Worm (Caenorhabditis elegans) whole organism, L1 larva: ENCODE data around the gene nhr-153.

Experiments used
- aha-1 ChIP-seq: fragments of 150-350 bp; optimal IDR thresholded peaks from 2 replicates; lab custom pipeline; 2014; ENCODE audit warnings: missing biosample characterization, missing genetic modification characterization
- ceh-82 ChIP-seq, 3 experiments: fragments of 150-350 bp in 1 of 3; sonication (generic microtip) in 2 of 3; optimal IDR thresholded peaks; 2 replicates each; lab custom pipeline; 2014 to 2017; ENCODE audit warnings: missing biosample characterization in 3 of 3, missing genetic modification characterization in 3 of 3
- dpl-1 ChIP-seq, 3 experiments: fragments of 150-350 bp in 2 of 3; sonication (generic microtip) in 1 of 3; optimal IDR thresholded peaks; 2 replicates each; lab custom pipeline; 2014 to 2017; ENCODE audit warnings: missing biosample characterization in 3 of 3, missing genetic modification characterization in 3 of 3, missing genetic modification reagents in 3 of 3
- lin-13 ChIP-seq: fragments of 150-350 bp; optimal IDR thresholded peaks from 2 replicates; lab custom pipeline; 2014; ENCODE audit warnings: missing biosample characterization, missing genetic modification reagents, missing genetic modification characterization
- nhr-11 ChIP-seq: fragments of 150-350 bp; optimal IDR thresholded peaks from 2 replicates; lab custom pipeline; 2014; ENCODE audit warnings: missing biosample characterization, missing genetic modification characterization
- nhr-237 ChIP-seq: fragments of 150-350 bp; optimal IDR thresholded peaks from 2 replicates; lab custom pipeline; 2014; ENCODE audit warnings: missing biosample characterization, missing genetic modification characterization
- rnt-1 ChIP-seq: sonication (generic microtip); optimal IDR thresholded peaks from 2 replicates; lab custom pipeline; 2016; ENCODE audit warnings: mild to moderate bottlenecking, missing genetic modification characterization, moderate library complexity, missing compliant biosample characterization
- skn-1 ChIP-seq: fragments of 150-350 bp; optimal IDR thresholded peaks from 2 replicates; lab custom pipeline; 2014; ENCODE audit warnings: missing biosample characterization, missing genetic modification characterization
- snpc-4 ChIP-seq: fragments of 150-350 bp; optimal IDR thresholded peaks from 2 replicates; lab custom pipeline; 2014; ENCODE audit warnings: missing biosample characterization, missing genetic modification characterization
- unc-62 ChIP-seq: fragments of 150-350 bp; optimal IDR thresholded peaks from 2 replicates; lab custom pipeline; 2014; ENCODE audit warnings: missing biosample characterization, missing genetic modification reagents, missing genetic modification characterization

DNA sequence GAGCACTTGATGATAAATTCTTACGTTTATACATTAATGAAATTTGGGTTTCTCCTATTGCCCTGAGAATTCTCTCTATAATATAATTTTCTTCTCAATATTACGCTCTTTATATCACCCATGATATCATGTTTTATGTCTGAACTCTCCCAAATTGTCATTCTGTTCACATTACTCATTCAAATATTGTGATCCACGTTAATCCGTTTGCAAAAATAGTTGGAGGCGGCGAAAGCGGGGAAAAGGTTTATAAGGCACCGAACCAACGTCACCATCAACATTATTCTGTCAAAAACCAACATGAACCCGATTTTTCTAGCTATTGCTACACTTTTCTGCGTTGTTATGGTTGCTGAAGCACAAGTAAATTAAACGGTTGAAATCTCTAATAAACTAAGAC, 48.8 kb downstream of the nhr-153 start, which contains the start of gene C27A7.8:
- TF ChIP-seq dpl-1 (GFP tag; optimal IDR thresholded peaks at IDR 0.05; lab: Kevin White, UChicago) (no peak), aha-1 (tag; lab: Kevin White, UChicago) (no peak), ceh-82 (tag; optimal IDR thresholded peaks at IDR 0.05; lab: Kevin White, UChicago) (no peak), nhr-237 (tag; lab: Kevin White, UChicago) (no peak), lin-13 (GFP tag; lab: Kevin White, UChicago) (no peak), snpc-4 (tag; lab: Kevin White, UChicago) (no peak), rnt-1 (tag; lab: Kevin White, UChicago) (no peak), unc-62 (GFP tag; lab: Kevin White, UChicago) (no peak), skn-1 (tag; lab: Kevin White, UChicago) (no peak), nhr-11 (tag; lab: Kevin White, UChicago) (no peak)
